Worm (Caenorhabditis elegans) whole organism, dauer: ENCODE measurements around the gene smc-3.

Source experiments
- unc-62 ChIP-seq: sonication (generic microtip); optimal IDR thresholded peaks from 2 replicates; lab custom pipeline; 2017; ENCODE audit warnings: missing biosample characterization, missing genetic modification reagents, missing genetic modification characterization

Gene smc-3

DNA sequence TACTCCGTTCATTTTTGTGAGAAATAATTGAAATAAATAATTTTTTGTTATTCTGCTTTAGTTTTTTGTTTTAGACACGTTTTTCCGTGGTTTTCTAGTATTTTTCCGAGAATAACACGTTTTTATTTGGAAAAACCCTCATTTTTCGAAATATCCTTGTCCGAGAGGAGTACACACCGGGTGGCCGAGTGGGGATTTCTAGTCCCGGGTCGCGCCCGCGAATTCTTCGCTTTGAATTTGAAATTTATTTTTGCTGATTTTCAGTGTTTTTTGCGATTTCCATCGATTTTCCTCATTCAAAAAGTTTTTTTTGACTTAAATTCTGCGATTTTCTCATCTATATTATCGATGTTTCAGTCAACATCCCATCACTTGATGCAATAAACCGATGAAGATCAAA, at the start of gene smc-3, which contains the start of the genes gly-9 and mib-1:
TSS of gene smc-3 (plus strand) at position 351 of the 400 bp plus-strand sequence.
TSS of gene gly-9 (minus strand) at position 27 of the 400 bp plus-strand sequence.
TSS of gene mib-1 (minus strand) at position 123 of the 400 bp plus-strand sequence.
- no peak for TF ChIP-seq unc-62 (GFP tag; lab: Kevin White, UChicago)

DNA sequence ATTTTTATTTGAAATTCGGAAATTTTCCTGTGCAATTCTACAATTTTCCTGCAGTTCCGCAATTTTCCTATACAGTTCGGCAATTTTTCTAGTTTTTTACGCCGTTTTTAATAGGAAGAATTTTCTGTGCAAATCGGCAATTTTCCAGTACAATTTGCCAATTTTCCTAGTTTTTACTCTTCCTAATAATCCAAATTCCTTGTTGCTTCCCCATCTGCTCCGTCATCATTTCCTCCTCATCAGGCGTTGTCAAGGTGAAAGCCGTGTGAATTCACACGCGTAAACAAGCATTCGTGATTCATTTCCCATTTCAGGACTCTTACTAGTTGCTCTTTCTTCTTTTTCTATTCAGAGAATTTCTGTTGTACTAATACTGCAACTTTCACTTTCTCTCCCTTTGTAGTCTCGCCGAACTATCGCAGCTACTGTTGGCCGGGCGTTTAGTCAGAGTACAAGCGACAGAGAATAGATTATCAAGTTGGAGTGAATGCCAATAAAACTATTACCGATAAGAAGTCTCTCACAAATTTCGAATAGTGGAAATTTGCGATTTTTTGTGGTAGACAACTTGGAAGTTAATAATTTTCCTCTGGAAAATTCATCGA, 49.0 kb upstream of the smc-3 start:
- no peak for TF ChIP-seq unc-62 (GFP tag; lab: Kevin White, UChicago)

DNA sequence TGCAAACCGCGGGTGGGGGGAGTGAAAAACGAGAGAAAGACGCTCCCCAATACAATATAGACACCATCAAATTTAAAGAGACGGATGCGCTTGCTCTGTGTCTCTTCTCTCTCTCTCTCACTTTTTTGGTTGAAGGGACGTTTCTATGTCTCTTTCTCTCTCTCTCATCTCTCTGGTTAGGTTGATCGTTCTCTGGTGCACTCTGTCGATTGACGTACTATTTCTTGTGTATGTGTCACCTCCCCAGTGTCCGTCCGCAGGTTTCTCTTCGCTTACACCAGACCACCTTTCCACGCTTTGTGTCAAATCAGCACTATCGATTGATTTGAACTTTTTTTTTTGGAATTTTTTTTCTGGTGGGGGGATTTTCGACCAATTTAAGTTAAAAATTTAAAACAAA, 47.3 kb upstream of the smc-3 start:
- TF ChIP-seq unc-62 (GFP tag; lab: Kevin White, UChicago) = no peak

DNA sequence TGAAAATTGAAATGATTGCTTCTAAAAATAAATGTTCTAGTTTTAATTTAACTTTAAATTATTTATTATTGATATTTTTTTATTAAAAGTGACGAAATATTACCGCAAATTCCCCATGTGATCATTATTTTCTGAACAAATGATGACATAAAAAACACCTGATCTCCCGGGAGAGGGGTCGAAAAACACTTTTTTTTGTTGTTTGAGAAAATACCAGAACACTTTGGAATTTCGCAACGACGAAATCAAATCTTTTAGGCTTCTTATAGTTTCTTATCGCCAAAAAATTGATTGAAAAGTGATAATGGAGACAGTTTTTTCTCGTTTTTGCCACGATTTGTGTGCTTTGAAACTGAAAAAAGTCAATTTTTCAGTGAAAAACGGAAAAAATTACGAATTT, 46.4 kb upstream of the smc-3 start:
- TF ChIP-seq unc-62 (GFP tag; lab: Kevin White, UChicago) = no peak

DNA sequence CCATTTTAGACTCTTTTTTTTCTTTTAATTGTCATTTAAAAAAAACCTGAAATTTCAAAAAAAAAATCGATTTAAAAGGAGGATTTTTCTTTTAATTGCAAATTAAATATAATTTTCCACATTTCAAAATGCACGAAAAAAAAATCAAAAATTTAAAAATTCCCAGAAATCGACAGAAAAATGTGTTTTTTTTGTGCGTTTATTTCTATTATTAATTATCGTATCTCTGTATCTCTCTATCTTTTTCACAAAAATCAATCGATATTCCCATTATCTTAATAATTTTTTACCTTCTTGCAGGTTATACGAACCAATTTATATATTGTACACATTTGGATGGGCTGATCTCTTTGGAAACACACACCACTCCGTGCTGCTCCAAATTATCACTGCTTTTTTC, 45.9 kb upstream of the smc-3 start, which contains the start of gene rsks-1:
TSS of gene rsks-1 (plus strand) at position 301 of the 400 bp plus-strand sequence.
- TF ChIP-seq unc-62 (GFP tag; lab: Kevin White, UChicago) = no peak

DNA sequence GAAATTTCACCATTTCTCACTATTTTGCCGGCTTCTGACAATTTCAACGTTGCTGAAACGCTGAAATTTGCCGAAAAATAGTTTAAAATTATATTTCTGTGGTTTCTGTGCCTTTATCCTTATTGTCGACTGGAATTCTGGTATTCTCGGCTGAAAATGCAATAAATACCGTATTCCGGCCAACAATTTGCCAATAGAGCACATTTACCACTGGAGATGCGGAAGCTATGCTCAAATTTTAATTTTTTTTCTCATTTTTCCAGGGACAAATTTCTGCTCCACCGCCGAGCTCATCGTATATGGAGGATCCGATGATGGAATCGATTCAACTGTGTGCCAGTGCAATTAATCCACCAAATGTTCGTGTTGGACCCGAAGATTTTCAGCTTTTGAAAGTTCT, 44.1 kb upstream of the smc-3 start:
- TF ChIP-seq unc-62 (GFP tag; lab: Kevin White, UChicago) = no peak

DNA sequence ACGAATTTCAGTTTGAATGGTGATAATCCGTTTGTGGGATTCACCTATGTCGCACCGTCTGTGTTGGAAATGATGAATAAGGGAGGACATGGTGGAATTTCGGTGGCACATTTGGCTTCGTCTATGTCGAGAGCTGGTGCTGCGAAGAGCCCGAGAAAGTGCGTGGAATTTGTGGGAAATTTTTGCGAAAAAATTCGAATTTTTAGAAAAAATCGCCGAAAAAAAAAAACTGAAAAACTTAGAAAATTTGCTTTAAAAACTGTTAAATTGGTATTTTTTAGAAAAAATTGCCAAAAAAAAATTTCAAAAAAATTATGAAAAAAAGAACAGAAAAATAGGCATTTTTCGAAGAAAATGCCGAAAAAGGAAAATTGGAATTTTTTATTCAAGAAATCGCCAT, 41.8 kb upstream of the smc-3 start:
- no peak for TF ChIP-seq unc-62 (GFP tag; lab: Kevin White, UChicago)

DNA sequence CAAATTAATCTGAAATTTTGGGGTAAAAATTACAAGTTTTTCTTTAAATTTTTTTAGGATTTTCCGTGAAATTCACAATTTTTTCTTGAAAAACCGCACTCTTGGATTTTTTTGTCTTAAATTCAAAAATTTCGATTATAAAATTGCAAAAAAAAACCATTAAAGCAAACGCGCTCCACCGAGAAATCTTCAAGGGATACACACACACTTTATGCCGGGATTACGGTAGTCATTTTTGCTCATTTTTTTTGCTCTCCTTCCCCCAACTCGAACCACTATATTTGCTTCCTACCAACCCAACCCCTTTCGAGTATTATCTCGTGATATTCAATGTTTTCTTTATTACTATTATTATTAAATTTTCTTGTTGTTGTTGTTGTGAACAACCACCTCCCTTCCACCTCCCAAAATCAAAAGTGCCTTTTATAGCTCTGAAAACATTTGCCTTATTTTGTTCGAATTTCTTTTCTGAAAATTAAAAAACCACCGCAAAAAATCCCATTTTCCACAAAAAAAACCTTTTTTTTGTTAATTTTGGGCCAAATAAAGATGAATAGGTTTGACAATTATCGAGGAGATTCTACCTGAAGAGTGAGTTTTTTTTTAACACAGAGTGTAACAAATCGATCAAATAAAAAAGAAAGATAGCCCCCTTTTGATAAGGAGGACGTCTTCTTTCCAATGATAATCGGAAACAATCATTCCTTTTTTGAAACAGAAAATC, 38.8 kb upstream of the smc-3 start, which contains the start of gene Y47D3A.32:
TSS of gene Y47D3A.32 (plus strand) at position 674 of the 724 bp plus-strand sequence.
- no peak for TF ChIP-seq unc-62 (GFP tag; lab: Kevin White, UChicago)

DNA sequence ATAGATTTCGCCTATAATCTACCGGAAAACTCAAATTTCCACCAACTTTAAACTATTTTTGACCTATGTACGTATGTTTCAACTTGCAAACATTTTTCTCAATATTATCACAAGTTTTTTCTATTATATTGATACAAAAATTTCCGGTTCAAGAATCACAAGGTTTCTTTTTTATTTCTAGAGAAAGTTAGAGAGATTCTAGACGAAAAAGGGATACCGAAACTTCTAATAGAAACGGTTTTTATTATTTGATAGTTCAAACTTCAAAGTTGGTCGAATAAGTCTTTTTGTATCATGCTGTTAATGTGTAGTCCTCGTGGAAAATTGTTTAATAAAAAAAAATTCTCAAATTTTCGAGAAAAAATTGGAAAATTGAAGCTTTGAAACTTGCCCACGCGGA, 35.6 kb upstream of the smc-3 start:
- no peak for TF ChIP-seq unc-62 (GFP tag; lab: Kevin White, UChicago)

DNA sequence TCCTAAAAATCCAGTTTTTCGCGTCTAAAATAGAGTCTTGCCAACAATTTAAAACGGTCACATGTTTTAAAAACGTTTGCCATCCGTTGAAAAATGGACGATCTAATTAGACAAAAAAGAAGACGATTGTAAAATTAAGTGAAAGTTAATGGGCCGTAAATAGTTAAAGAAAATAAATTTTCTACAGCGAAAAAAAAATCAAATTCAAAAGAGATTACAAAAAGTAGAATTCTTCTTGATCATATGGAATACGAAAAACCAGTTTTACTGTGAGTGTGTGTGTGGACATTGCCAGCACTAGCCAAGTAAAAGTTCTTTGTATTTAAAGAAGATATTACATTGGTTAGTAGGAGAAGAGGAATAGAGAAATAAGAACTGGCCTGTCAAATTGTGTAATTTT, 28.6 kb upstream of the smc-3 start:
- no peak for TF ChIP-seq unc-62 (GFP tag; lab: Kevin White, UChicago)

DNA sequence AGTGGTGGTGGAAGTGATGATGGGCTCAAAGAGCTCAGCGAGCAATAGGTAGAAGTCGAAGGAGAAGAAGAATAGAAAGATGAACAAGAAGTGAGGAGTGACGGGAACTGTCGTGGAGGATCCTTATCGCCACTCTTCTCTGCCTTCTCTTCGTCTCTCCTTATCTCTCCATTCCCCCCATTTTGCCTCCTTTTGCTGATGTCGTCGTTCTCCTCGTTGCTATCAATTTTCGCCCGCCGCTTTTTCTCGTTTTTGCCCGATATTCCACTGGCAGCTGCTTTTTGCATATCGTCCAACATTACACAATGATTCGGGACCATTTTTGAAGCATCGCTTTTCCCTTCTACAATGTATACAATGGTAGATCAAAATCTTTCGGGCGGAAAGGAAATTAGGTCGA, 23.3 kb upstream of the smc-3 start:
- TF ChIP-seq unc-62 (GFP tag; lab: Kevin White, UChicago) = no peak

DNA sequence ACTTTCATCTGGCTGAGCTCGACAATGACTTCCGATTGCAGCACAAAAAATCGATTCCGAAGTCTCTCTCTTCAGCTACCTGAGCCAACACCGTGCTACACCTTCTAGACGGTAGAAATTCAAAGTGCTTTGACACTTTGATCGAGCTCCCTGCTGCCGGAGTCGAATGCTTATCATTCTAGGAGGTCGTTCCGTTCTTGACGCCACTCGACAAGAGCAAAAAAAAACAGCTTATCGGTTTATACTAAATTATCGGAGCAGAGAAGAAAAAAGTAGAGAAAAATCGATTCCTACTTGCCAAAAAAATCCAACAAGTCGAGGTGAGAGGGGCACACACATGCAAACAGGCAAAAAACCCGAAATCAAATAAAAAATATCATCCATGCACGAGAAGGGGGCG, 22.2 kb upstream of the smc-3 start:
- TF ChIP-seq unc-62 (GFP tag; lab: Kevin White, UChicago) = no peak

DNA sequence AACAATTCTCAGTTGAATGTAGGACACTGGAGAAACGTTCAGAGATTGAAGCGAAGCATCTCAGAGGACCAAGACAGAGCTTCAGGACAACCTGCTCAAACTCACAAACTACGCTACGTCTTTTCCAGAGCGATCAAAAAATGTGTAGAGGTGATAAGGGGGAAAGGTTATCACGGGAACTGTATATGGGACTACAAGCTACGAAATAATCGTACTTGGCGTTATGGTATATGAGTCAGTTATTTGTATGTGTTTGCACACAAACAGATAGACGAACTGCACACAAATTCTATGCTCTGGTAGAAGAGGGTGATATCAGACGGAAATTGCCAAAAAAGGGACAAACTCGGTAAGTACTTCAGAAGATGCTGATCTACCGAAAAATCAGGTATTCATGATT, 21.5 kb upstream of the smc-3 start:
- no peak for TF ChIP-seq unc-62 (GFP tag; lab: Kevin White, UChicago)

DNA sequence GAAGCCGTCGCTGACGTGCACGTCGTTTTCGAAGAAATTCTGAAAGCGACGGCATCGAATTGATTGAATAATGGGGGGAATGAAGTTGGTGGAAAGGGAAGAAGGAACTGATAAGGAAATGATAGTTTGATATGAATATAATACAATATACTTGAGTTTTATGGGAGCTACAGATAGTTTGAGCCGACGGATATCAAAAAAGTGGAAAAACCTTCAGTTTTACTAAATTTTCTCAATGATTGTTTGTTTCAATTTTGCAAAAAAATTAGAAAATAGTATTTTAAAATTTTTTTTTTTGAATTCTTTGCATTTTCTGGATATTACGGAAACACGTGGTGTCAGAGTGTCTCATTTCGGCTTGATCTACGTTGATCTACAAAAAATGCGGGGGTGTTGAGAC, 19.9 kb upstream of the smc-3 start, which contains the start of gene obr-1:
TSS of gene obr-1 (minus strand) at position 101 of the 400 bp plus-strand sequence.
- TF ChIP-seq unc-62 (GFP tag; lab: Kevin White, UChicago) = no peak

DNA sequence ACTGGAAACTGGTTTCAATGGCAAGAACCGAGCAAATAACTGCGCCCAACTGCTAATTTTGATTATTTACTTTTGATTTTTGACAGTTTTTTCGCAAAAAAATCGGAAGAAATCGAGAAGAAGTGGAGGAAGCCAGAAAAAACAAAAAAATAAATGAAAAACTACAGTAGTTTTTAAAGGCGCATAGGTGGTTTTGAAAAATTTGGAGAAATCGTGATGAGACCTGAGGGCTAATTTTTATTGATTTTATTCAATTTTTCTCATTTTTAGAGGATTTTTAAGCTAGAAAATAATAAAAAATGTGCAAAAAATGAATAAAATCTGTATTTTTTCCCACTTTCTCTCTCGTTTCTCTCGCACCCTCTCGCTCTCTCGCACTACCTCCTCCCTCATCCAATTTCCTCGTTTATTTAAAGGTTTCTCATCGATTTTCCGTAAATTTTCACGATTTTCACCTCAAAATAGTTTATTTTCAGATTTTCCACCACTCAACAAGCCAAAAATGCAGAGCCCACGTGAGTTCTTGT, 16.1 kb upstream of the smc-3 start, which contains the start of gene Y47D3A.20:
TSS of gene Y47D3A.20 (plus strand) at position 477 of the 527 bp plus-strand sequence.
- no peak for TF ChIP-seq unc-62 (GFP tag; lab: Kevin White, UChicago)

DNA sequence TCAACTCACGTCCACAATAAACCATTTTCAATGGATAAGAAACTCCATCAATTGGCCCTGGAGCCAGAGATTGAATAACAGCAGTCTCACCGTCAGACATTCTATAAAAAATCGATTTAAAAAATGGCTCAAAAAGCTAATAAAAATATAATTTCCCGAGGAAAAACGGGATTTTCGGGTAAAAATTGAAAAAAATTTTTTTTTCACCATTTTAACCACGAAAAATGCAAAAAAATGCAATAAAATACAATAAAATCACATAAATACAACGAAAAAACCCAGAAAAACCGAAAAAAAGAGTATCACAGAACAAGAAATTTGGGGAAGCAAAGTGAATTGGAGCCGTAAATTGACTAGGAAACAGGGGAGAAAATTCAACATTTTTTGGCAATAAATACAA, 11.9 kb upstream of the smc-3 start, which contains the start of gene Y47D3A.21:
TSS of gene Y47D3A.21 (minus strand) at position 101 of the 400 bp plus-strand sequence.
- no peak for TF ChIP-seq unc-62 (GFP tag; lab: Kevin White, UChicago)
